Worm (Caenorhabditis elegans) whole organism, L1 larva: ENCODE measurements around the gene B0281.3.

Experiments
- fos-1 ChIP-seq: fragments of 150-350 bp; optimal IDR thresholded peaks from 2 replicates; lab custom pipeline; 2014; ENCODE audit warnings: missing biosample characterization, missing genetic modification characterization
- zip-4 ChIP-seq: fragments of 200-800 bp; sonication (Bioruptor generic); optimal IDR thresholded peaks from 2 replicates; lab custom pipeline; 2018; ENCODE audit warnings: mild to moderate bottlenecking, missing genetic modification characterization, moderate library complexity, missing compliant biosample characterization

DNA sequence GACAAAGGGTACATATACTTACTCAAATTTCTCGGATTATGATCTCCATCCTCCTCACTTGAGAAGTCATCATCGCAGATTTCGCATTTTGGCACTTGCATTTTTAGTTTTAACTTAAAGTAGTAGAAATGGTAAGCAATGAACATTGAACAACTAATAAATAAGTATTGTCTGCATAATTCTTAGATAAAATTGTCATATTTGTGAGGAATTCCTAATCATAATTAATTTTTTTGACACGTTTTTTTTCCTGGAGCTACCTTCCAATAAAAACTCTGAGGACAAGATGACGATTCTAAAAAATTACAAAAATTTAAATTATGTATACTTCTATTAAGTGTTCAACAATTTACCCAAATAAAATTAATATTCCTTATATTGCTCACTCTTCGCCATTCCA lies 5.9 kb downstream of the B0281.3 start, which contains the start of the genes trim-21 and B0281.1:
- TF ChIP-seq fos-1 (tag; lab: Kevin White, UChicago): no peak
- no peak for TF ChIP-seq zip-4 (GFP tag; lab: Kevin White, UChicago)
